Fruit fly (Drosophila melanogaster): ENCODE results near the gene rost.

DNA sequence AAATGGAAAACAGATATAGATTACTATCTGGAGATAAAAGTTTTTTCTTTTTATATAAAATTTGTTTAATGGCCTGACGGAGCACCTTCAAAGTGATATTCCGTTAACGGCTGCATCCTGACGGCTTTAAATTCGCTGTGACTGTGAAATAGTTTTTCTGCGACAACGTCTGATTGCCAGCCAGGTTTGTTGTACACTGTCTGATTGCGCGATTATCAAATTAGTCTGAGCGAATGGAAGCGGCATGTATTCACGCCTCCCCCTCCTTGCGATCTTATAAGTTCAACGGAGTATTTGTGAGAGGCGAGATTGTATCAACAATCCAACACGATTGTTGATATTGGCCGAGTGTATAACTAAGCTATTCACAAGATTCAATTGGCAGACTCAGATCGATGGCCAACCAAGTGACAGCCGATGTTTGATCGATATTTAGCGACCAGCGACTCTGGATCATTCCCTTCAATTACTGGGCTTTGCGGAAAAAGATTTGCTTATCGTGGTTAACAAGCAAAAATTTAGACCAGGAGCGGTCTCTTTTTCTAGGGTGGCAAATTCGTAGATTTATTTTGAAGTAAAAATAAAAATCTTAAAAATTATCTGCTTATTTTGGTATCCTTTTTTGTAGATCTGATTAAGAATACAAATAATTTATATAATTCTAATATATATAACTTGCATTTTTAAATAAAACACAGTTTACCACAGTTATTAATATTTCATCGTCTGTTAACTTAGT is 33.6 kb downstream of the rost start:
- no peak for TF ChIP-seq CTCF (optimal IDR thresholded peaks at IDR 0.05)
- TF ChIP-seq CG8478 (optimal IDR thresholded peaks at IDR 0.05), result no peak
